Worm (Caenorhabditis elegans) whole organism, L3 larva: Measurements from ENCODE around the gene C05D11.1.

ENCODE experiments used
- R02D3.7 ChIP-seq: fragments of 150-350 bp; optimal IDR thresholded peaks from 2 replicates; lab custom pipeline; 2014; ENCODE audit warnings: missing biosample characterization, missing genetic modification characterization
- aly-2 ChIP-seq: fragments of 150-350 bp; optimal IDR thresholded peaks from 2 replicates; lab custom pipeline; 2014; ENCODE audit warnings: missing biosample characterization, missing genetic modification characterization
- ceh-28 ChIP-seq: fragments of 150-350 bp; optimal IDR thresholded peaks from 2 replicates; lab custom pipeline; 2014; ENCODE audit warnings: missing biosample characterization, missing genetic modification reagents, missing genetic modification characterization
- ceh-9 ChIP-seq: sonication (generic microtip); optimal IDR thresholded peaks from 2 replicates; lab custom pipeline; 2018; ENCODE audit warnings: missing biosample characterization, missing genetic modification characterization
- daf-12 ChIP-seq: fragments of 150-350 bp; optimal IDR thresholded peaks from 2 replicates; lab custom pipeline; 2014; ENCODE audit warnings: missing biosample characterization, missing genetic modification reagents, missing genetic modification characterization
- egl-5 ChIP-seq: fragments of 150-350 bp; optimal IDR thresholded peaks from 2 replicates; lab custom pipeline; 2017; ENCODE audit warnings: missing biosample characterization, missing genetic modification reagents, missing genetic modification characterization, inconsistent platforms
- elt-1 ChIP-seq: fragments of 150-350 bp; optimal IDR thresholded peaks from 2 replicates; lab custom pipeline; 2014; ENCODE audit warnings: missing biosample characterization, missing genetic modification characterization
- elt-2 ChIP-seq: sonication (generic microtip); optimal IDR thresholded peaks from 2 replicates; lab custom pipeline; 2016; ENCODE audit warnings: missing genetic modification reagents, mild to moderate bottlenecking, missing genetic modification characterization, missing compliant biosample characterization
- elt-3 ChIP-seq, 3 experiments: fragments of 150-350 bp in 1 of 3; sonication (generic microtip) in 2 of 3; optimal IDR thresholded peaks; 2 replicates in 2 of 3; 4 replicates in 1 of 3; lab custom pipeline; 2014 to 2017; ENCODE audit warnings: missing biosample characterization in 3 of 3, missing genetic modification characterization in 3 of 3
- fkh-2 ChIP-seq: fragments of 150-350 bp; optimal IDR thresholded peaks from 2 replicates; lab custom pipeline; 2014; ENCODE audit warnings: missing biosample characterization, missing genetic modification reagents, missing genetic modification characterization
- jun-1 ChIP-seq: fragments of 150-350 bp; optimal IDR thresholded peaks from 2 replicates; lab custom pipeline; 2014; ENCODE audit warnings: missing biosample characterization, missing genetic modification reagents, missing genetic modification characterization
- lin-15B ChIP-seq: fragments of 150-350 bp; optimal IDR thresholded peaks from 2 replicates; lab custom pipeline; 2014; ENCODE audit warnings: missing biosample characterization, missing genetic modification characterization
- lsy-12 ChIP-seq: sonication (generic microtip); optimal IDR thresholded peaks from 2 replicates; lab custom pipeline; 2016; ENCODE audit warnings: mild to moderate bottlenecking, missing genetic modification characterization, missing compliant biosample characterization
- mdl-1 ChIP-seq: fragments of 150-350 bp; optimal IDR thresholded peaks from 2 replicates; lab custom pipeline; 2014; ENCODE audit warnings: missing biosample characterization, missing genetic modification characterization
- mml-1 ChIP-seq: fragments of 150-350 bp; sonication (generic microtip); optimal IDR thresholded peaks from 3 replicates; lab custom pipeline; 2014; ENCODE audit warnings: missing biosample characterization, missing genetic modification characterization
- nfya-1 ChIP-seq: sonication (generic microtip); optimal IDR thresholded peaks from 2 replicates; lab custom pipeline; 2017; ENCODE audit warnings: missing genetic modification characterization, mild to moderate bottlenecking, missing compliant biosample characterization, antibody characterized with exemption, moderate library complexity; ENCODE audit not compliant: insufficient read depth
- nhr-237 ChIP-seq: fragments of 150-350 bp; optimal IDR thresholded peaks from 2 replicates; lab custom pipeline; 2014; ENCODE audit warnings: missing biosample characterization, missing genetic modification characterization
- nhr-43 ChIP-seq: sonication (generic microtip); optimal IDR thresholded peaks from 2 replicates; lab custom pipeline; 2016; ENCODE audit warnings: mild to moderate bottlenecking, missing genetic modification characterization, missing compliant biosample characterization; ENCODE audit not compliant: poor library complexity, severe bottlenecking
- nhr-67 ChIP-seq: fragments of 150-350 bp; optimal IDR thresholded peaks from 2 replicates; lab custom pipeline; 2014; ENCODE audit warnings: missing biosample characterization, missing genetic modification characterization
- nhr-76 ChIP-seq: fragments of 150-350 bp; sonication (generic microtip); optimal IDR thresholded peaks from 5 replicates; lab custom pipeline; 2014; ENCODE audit warnings: missing biosample characterization, missing genetic modification characterization
- nhr-77 ChIP-seq: fragments of 150-350 bp; optimal IDR thresholded peaks from 2 replicates; lab custom pipeline; 2014; ENCODE audit warnings: missing biosample characterization, missing genetic modification characterization
- pha-4 ChIP-seq: fragments of 150-350 bp; optimal IDR thresholded peaks from 2 replicates; lab custom pipeline; 2014; ENCODE audit warnings: missing biosample characterization, missing genetic modification reagents, missing genetic modification characterization
- pqm-1 ChIP-seq: fragments of 150-350 bp; optimal IDR thresholded peaks from 2 replicates; lab custom pipeline; 2017; ENCODE audit warnings: missing biosample characterization, missing genetic modification characterization, inconsistent platforms
- sea-2 ChIP-seq: fragments of 150-350 bp; sonication (generic microtip); optimal IDR thresholded peaks from 4 replicates; lab custom pipeline; 2014; ENCODE audit warnings: missing biosample characterization, missing genetic modification reagents, missing genetic modification characterization
- skn-1 ChIP-seq: fragments of 150-350 bp; optimal IDR thresholded peaks from 2 replicates; lab custom pipeline; 2014; ENCODE audit warnings: missing biosample characterization, missing genetic modification characterization
- snpc-4 ChIP-seq: fragments of 150-350 bp; optimal IDR thresholded peaks from 2 replicates; lab custom pipeline; 2014; ENCODE audit warnings: missing biosample characterization, missing genetic modification characterization
- tbx-2 ChIP-seq: sonication (generic microtip); optimal IDR thresholded peaks from 2 replicates; lab custom pipeline; 2016; ENCODE audit warnings: mild to moderate bottlenecking, missing genetic modification characterization, missing compliant biosample characterization
- unc-62 ChIP-seq: fragments of 150-350 bp; sonication (generic microtip); optimal IDR thresholded peaks from 4 replicates; lab custom pipeline; 2014; ENCODE audit warnings: missing biosample characterization, missing genetic modification reagents, missing genetic modification characterization
- zag-1 ChIP-seq: fragments of 150-350 bp; optimal IDR thresholded peaks from 2 replicates; lab custom pipeline; 2014; ENCODE audit warnings: missing biosample characterization, missing genetic modification characterization
- ztf-4 ChIP-seq: fragments of 150-350 bp; optimal IDR thresholded peaks from 2 replicates; lab custom pipeline; 2014; ENCODE audit warnings: missing biosample characterization, missing genetic modification characterization

The C05D11.1 gene

ce11 chrIII:6420995-6421404 lies 15.4 kb upstream of the C05D11.1 start (continued):
- TF ChIP-seq skn-1, result peak; percentile 76
- peak; percentile 79 for TF ChIP-seq tbx-2 (tag; lab: Kevin White, UChicago)
- no peak for TF ChIP-seq mml-1
- TF ChIP-seq ceh-28 (tag; lab: Kevin White, UChicago), result peak; percentile 68
- peak; percentile 96 for TF ChIP-seq nhr-43 (tag; lab: Kevin White, UChicago)
- no peak for TF ChIP-seq aly-2 (tag; lab: Kevin White, UChicago)
- peak; percentile 60 for TF ChIP-seq pha-4 (tag; lab: Kevin White, UChicago)
- TF ChIP-seq ceh-9 (tag; lab: Kevin White, UChicago), result no peak
- no peak for TF ChIP-seq daf-12 (tag; lab: Kevin White, UChicago)
- peak; percentile 95 for TF ChIP-seq mdl-1 (tag; lab: Kevin White, UChicago)
- TF ChIP-seq zag-1, result no peak
- TF ChIP-seq nhr-77 (tag; lab: Kevin White, UChicago), result peak; percentile 30
- TF ChIP-seq nhr-67, result no peak
- peak; percentile 78 for TF ChIP-seq nfya-1
- peak in 2 of 3 experiments; percentile 19 to 34 for TF ChIP-seq elt-3 (tag; optimal IDR thresholded peaks at IDR 0.05; lab: Kevin White, UChicago)
- TF ChIP-seq lsy-12 (tag; lab: Kevin White, UChicago), result peak; percentile 88

DNA sequence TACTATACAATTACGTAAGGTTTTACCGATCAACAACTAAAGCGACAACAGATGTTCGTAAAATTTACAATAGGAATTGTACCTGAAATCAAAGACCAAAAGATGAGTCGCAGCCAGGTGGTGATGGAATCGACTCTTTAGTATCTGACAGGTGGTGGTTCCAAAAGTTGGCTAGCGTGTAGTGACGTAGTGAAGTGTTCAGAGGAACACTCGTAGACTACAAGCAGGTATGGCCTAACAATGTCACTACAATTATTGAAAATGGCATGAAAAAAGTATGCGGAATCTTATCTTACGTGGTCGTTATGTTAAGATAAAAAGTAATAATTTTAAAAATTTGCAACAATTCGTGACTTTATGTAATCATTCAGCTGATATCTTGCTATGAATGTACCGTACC lies 14.9 kb upstream of the C05D11.1 start:
- TF ChIP-seq mdl-1 (tag; lab: Kevin White, UChicago) (no peak), elt-1 (no peak)

ce11 chrIII:6421973-6422511 lies 14.4 kb upstream of the C05D11.1 start:
- TF ChIP-seq mdl-1 (tag; lab: Kevin White, UChicago) (peak; percentile 47), nhr-76 (tag; lab: Kevin White, UChicago) (no peak), elt-2 (tag; lab: Kevin White, UChicago) (peak; percentile 91), pha-4 (tag; lab: Kevin White, UChicago) (peak; percentile 19), aly-2 (tag; lab: Kevin White, UChicago) (no peak), pqm-1 (tag; lab: Kevin White, UChicago) (peak; percentile 89), skn-1 (no peak), elt-3 (tag; optimal IDR thresholded peaks at IDR 0.05; lab: Kevin White, UChicago) (peak in 1 of 3 experiments; percentile 3), egl-5 (no peak), nhr-43 (tag; lab: Kevin White, UChicago) (peak; percentile 72)
- TF ChIP-seq, all 47 proteins: peak for 6

- no peak for TF ChIP-seq snpc-4 (tag; lab: Kevin White, UChicago)
- peak; percentile 34 for TF ChIP-seq elt-2 (tag; lab: Kevin White, UChicago)
- TF ChIP-seq jun-1 (tag; lab: Kevin White, UChicago), result peak; percentile 10
- TF ChIP-seq lsy-12 (tag; lab: Kevin White, UChicago), result peak; percentile 2
- TF ChIP-seq pqm-1 (tag; lab: Kevin White, UChicago), result peak; percentile 85
- TF ChIP-seq nhr-67, result no peak
- peak; percentile 14 for TF ChIP-seq elt-1
Measured at ce11 chrIII:6422721-6423120, 13.7 kb upstream of the C05D11.1 start.

- TF ChIP-seq sea-2 (GFP tag; lab: Kevin White, UChicago), result no peak
- TF ChIP-seq ztf-4 (tag; lab: Kevin White, UChicago), result no peak
Measured at ce11 chrIII:6427205-6427604, 9.2 kb upstream of the C05D11.1 start, which contains the start of gene C05D11.8. Gene C05D11.8 (minus strand): TSS chrIII:6427305.

DNA sequence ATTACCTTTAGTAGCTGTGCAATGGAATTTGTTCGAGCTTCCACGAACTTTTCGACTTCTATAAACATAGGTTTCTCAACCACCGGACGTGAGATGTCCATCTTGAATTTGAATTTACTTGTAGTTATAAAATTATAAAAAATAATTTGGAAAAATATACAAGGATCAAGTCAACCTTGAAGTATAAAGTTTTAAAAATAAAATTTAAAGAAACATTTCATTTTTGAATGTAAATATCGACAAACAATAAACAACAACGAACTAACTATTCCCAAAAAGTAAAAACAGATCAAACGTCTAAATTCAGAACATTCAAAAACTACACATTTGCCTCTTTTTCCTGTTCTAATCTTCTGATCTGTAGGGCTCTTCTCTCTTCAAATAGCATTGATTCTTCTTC lies 5.6 kb upstream of the C05D11.1 start, which contains the start of gene popl-1:
popl-1 (minus strand) TSS at position 101 of the 400 bp plus-strand sequence.
- TF ChIP-seq ceh-9 (tag; lab: Kevin White, UChicago) (no peak), lin-15B (tag; lab: Kevin White, UChicago) (no peak), R02D3.7 (tag; lab: Kevin White, UChicago) (no peak), unc-62 (GFP tag; lab: Kevin White, UChicago) (no peak), egl-5 (no peak), jun-1 (tag; lab: Kevin White, UChicago) (no peak), skn-1 (no peak), fkh-2 (tag; lab: Kevin White, UChicago) (no peak), elt-1 (no peak), nhr-237 (tag; lab: Kevin White, UChicago) (no peak), pqm-1 (tag; lab: Kevin White, UChicago) (no peak)
